Fruit fly (Drosophila melanogaster) whole organism, embryonic: Measurements from ENCODE around the gene CG42487.

Experiments
- Abd-B ChIP-seq: fragments of 200-800 bp; sonication (Bioruptor generic); optimal IDR thresholded peaks from 2 replicates; lab custom pipeline; 2018; ENCODE audit warnings: missing biosample characterization, mild to moderate bottlenecking, missing genetic modification characterization, moderate library complexity
- CG10267 ChIP-seq: fragments of 200-800 bp; sonication (Bioruptor generic); optimal IDR thresholded peaks from 2 replicates; lab custom pipeline; 2018; ENCODE audit warnings: missing biosample characterization, mild to moderate bottlenecking, missing genetic modification characterization, moderate library complexity
- CG12659 ChIP-seq: fragments of 200-800 bp; sonication (Bioruptor generic); optimal IDR thresholded peaks from 3 replicates; lab custom pipeline; 2017; ENCODE audit warnings: mild to moderate bottlenecking, missing biosample characterization, missing genetic modification reagents, missing genetic modification characterization
- CG12769 ChIP-seq: fragments of 200-800 bp; sonication (Bioruptor generic); optimal IDR thresholded peaks from 2 replicates; lab custom pipeline; 2019; ENCODE audit warnings: missing biosample characterization, mild to moderate bottlenecking, missing genetic modification characterization, moderate library complexity
- CG15269 ChIP-seq: fragments of 200-800 bp; sonication (Bioruptor generic); optimal IDR thresholded peaks from 2 replicates; lab custom pipeline; 2018; ENCODE audit warnings: missing biosample characterization, mild to moderate bottlenecking, missing genetic modification characterization, moderate library complexity
- CG15514 ChIP-seq: fragments of 200-800 bp; sonication (Bioruptor generic); optimal IDR thresholded peaks from 3 replicates; lab custom pipeline; 2017; ENCODE audit warnings: missing biosample characterization, missing genetic modification characterization, mild to moderate bottlenecking, moderate library complexity, missing genetic modification reagents
- CG17186 ChIP-seq: fragments of 200-800 bp; sonication (Bioruptor generic); optimal IDR thresholded peaks from 3 replicates; lab custom pipeline; 2017; ENCODE audit warnings: missing biosample characterization, missing genetic modification reagents, missing genetic modification characterization
- CG17829 ChIP-seq: fragments of 200-800 bp; optimal IDR thresholded peaks from 2 replicates; lab custom pipeline; 2019; ENCODE audit warnings: missing biosample characterization, mild to moderate bottlenecking, missing genetic modification characterization, moderate library complexity
- CG18764 ChIP-seq: fragments of 200-800 bp; sonication (Bioruptor generic); optimal IDR thresholded peaks from 3 replicates; lab custom pipeline; 2016; ENCODE audit warnings: missing biosample characterization, missing genetic modification characterization
- CG2120 ChIP-seq: fragments of 200-800 bp; sonication (Bioruptor generic); optimal IDR thresholded peaks from 3 replicates; lab custom pipeline; 2016; ENCODE audit warnings: missing biosample characterization, missing genetic modification characterization
- CG30403 ChIP-seq: fragments of 200-800 bp; sonication (Bioruptor generic); optimal IDR thresholded peaks from 3 replicates; lab custom pipeline; 2016; ENCODE audit warnings: missing biosample characterization, missing genetic modification characterization
- CG30431 ChIP-seq: fragments of 200-800 bp; sonication (Bioruptor generic); optimal IDR thresholded peaks from 2 replicates; lab custom pipeline; 2017; ENCODE audit warnings: missing biosample characterization, missing genetic modification characterization
- CG32532 ChIP-seq: fragments of 200-800 bp; sonication (Bioruptor generic); IDR thresholded peaks from 2 replicates; pipeline ENCODE4 v1.3.6; 2022; ENCODE audit warnings: missing biosample characterization, missing genetic modification characterization
- CG42726 ChIP-seq: fragments of 200-800 bp; sonication (Bioruptor generic); IDR thresholded peaks from 2 replicates; pipeline ENCODE4 v1.3.6; 2022; ENCODE audit warnings: missing biosample characterization, missing genetic modification characterization; ENCODE audit not compliant: partially characterized antibody
- CG5180 ChIP-seq: fragments of 200-800 bp; sonication (Bioruptor generic); optimal IDR thresholded peaks from 3 replicates; lab custom pipeline; 2017; ENCODE audit warnings: missing biosample characterization, missing genetic modification characterization, mild to moderate bottlenecking, moderate library complexity, missing genetic modification reagents
- CG7271 ChIP-seq: fragments of 200-800 bp; sonication (Bioruptor generic); optimal IDR thresholded peaks from 2 replicates; lab custom pipeline; 2018; ENCODE audit warnings: missing biosample characterization, mild to moderate bottlenecking, missing genetic modification characterization, moderate library complexity
- CG8281 ChIP-seq: fragments of 200-800 bp; sonication (Bioruptor generic); optimal IDR thresholded peaks from 2 replicates; lab custom pipeline; 2018; ENCODE audit warnings: missing biosample characterization, mild to moderate bottlenecking, missing genetic modification characterization, moderate library complexity
- CTCF ChIP-seq: fragments of 200-800 bp; sonication (Bioruptor generic); optimal IDR thresholded peaks from 2 replicates; lab custom pipeline; 2017; ENCODE audit warnings: missing biosample characterization, mild to moderate bottlenecking, missing genetic modification characterization, moderate library complexity
- E2f2 ChIP-seq: fragments of 200-800 bp; sonication (Bioruptor generic); IDR thresholded peaks from 2 replicates; pipeline ENCODE4 v1.3.6; 2022; ENCODE audit warnings: missing biosample characterization, missing genetic modification characterization
- Nf-YB ChIP-seq: fragments of 200-800 bp; sonication (Bioruptor generic); optimal IDR thresholded peaks from 3 replicates; lab custom pipeline; 2019; ENCODE audit warnings: missing biosample characterization, mild to moderate bottlenecking, missing genetic modification characterization, moderate library complexity
- Oli ChIP-seq: fragments of 200-800 bp; sonication (Bioruptor generic); optimal IDR thresholded peaks from 2 replicates; lab custom pipeline; 2018; ENCODE audit warnings: missing biosample characterization, mild to moderate bottlenecking, missing genetic modification characterization, moderate library complexity
- Trl ChIP-seq, 3 experiments: fragments of >200 bp in 2 of 3; fragments of 200-800 bp in 1 of 3; sonication (Bioruptor generic) in 1 of 3; optimal IDR thresholded peaks; 2 replicates in 1 of 3; 3 replicates in 2 of 3; lab custom pipeline; 2016 to 2017; ENCODE audit warnings: missing biosample characterization in 1 of 3, missing genetic modification characterization in 1 of 3
- Xrp1 ChIP-seq: fragments of 200-800 bp; sonication (Bioruptor generic); IDR thresholded peaks from 2 replicates; pipeline ENCODE4 v1.3.6; 2022; ENCODE audit warnings: missing biosample characterization, missing genetic modification characterization
- abd-A ChIP-seq: fragments of 200-800 bp; sonication (Bioruptor generic); optimal IDR thresholded peaks from 3 replicates; lab custom pipeline; 2019; ENCODE audit warnings: missing biosample characterization, mild to moderate bottlenecking, missing genetic modification characterization, moderate library complexity
- ato ChIP-seq: fragments of 200-800 bp; sonication (Bioruptor generic); IDR thresholded peaks from 2 replicates; pipeline ENCODE4 v1.3.6; 2022; ENCODE audit warnings: missing biosample characterization, missing genetic modification characterization; ENCODE audit not compliant: partially characterized antibody
- bab2 ChIP-seq: fragments of 200-800 bp; sonication (Bioruptor generic); optimal IDR thresholded peaks from 2 replicates; lab custom pipeline; 2016; ENCODE audit warnings: missing biosample characterization, missing genetic modification characterization
- bcd ChIP-seq: fragments of 200-800 bp; sonication (Bioruptor generic); optimal IDR thresholded peaks from 2 replicates; lab custom pipeline; 2017; ENCODE audit warnings: missing biosample characterization, mild to moderate bottlenecking, missing genetic modification characterization
- btn ChIP-seq: fragments of 200-800 bp; sonication (Bioruptor generic); optimal IDR thresholded peaks from 2 replicates; lab custom pipeline; 2016; ENCODE audit warnings: missing biosample characterization, missing genetic modification characterization
- cato ChIP-seq: fragments of 200-800 bp; sonication (Bioruptor generic); optimal IDR thresholded peaks from 2 replicates; lab custom pipeline; 2016; ENCODE audit warnings: missing biosample characterization, missing genetic modification characterization, borderline replicate concordance
- danr ChIP-seq: fragments of 200-800 bp; sonication (Bioruptor generic); IDR thresholded peaks from 2 replicates; pipeline ENCODE4 v1.3.6; 2022; ENCODE audit warnings: missing biosample characterization, missing genetic modification characterization
- dmrt11E ChIP-seq: fragments of 200-800 bp; sonication (Bioruptor generic); optimal IDR thresholded peaks from 3 replicates; lab custom pipeline; 2018; ENCODE audit warnings: missing biosample characterization, mild to moderate bottlenecking, missing genetic modification characterization, moderate library complexity
- dpn ChIP-seq, 2 experiments: fragments of 200-800 bp; sonication (Bioruptor generic); optimal IDR thresholded peaks; 3 replicates each; lab custom pipeline; 2016; ENCODE audit warnings: missing biosample characterization in 2 of 2, missing genetic modification characterization in 2 of 2
- gce ChIP-seq: fragments of 200-800 bp; sonication (Bioruptor generic); IDR thresholded peaks from 3 replicates; pipeline ENCODE4 v1.3.6; 2022; ENCODE audit warnings: missing biosample characterization, missing genetic modification characterization
- grn ChIP-seq: fragments of 200-800 bp; sonication (Bioruptor generic); optimal IDR thresholded peaks from 3 replicates; lab custom pipeline; 2017; ENCODE audit warnings: missing biosample characterization, missing genetic modification characterization
- hb ChIP-seq: fragments of 200-800 bp; sonication (Bioruptor generic); IDR thresholded peaks from 3 replicates; pipeline ENCODE4 v1.3.6; 2022; ENCODE audit warnings: missing biosample characterization, missing genetic modification characterization; ENCODE audit not compliant: partially characterized antibody
- jumu ChIP-seq: fragments of 200-800 bp; sonication (Bioruptor generic); optimal IDR thresholded peaks from 3 replicates; lab custom pipeline; 2016; ENCODE audit warnings: missing biosample characterization, missing genetic modification characterization
- klu ChIP-seq: fragments of 200-800 bp; sonication (Bioruptor generic); IDR thresholded peaks from 2 replicates; pipeline ENCODE4 v1.3.6; 2022; ENCODE audit warnings: missing biosample characterization, missing genetic modification characterization
- knrl ChIP-seq: fragments of 200-800 bp; sonication (Bioruptor generic); IDR thresholded peaks from 3 replicates; pipeline ENCODE4 v1.3.6; 2022; ENCODE audit warnings: missing biosample characterization, missing genetic modification characterization; ENCODE audit not compliant: partially characterized antibody
- nau ChIP-seq: fragments of 200-800 bp; sonication (Bioruptor generic); optimal IDR thresholded peaks from 3 replicates; lab custom pipeline; 2017; ENCODE audit warnings: missing biosample characterization, mild to moderate bottlenecking, missing genetic modification characterization, missing genetic modification reagents
- nerfin-2 ChIP-seq: fragments of 200-800 bp; sonication (Bioruptor generic); IDR thresholded peaks from 2 replicates; pipeline ENCODE4 v1.3.6; 2022; ENCODE audit warnings: missing biosample characterization, missing genetic modification characterization; ENCODE audit not compliant: partially characterized antibody
- nom ChIP-seq: fragments of 200-800 bp; sonication (Bioruptor generic); optimal IDR thresholded peaks from 2 replicates; lab custom pipeline; 2017; ENCODE audit warnings: missing biosample characterization, missing genetic modification characterization, mild to moderate bottlenecking, moderate library complexity, missing genetic modification reagents
- scrt ChIP-seq: fragments of 200-800 bp; sonication (Bioruptor generic); optimal IDR thresholded peaks from 2 replicates; lab custom pipeline; 2018; ENCODE audit warnings: missing biosample characterization, mild to moderate bottlenecking, missing genetic modification characterization, moderate library complexity
- shn ChIP-seq: fragments of 200-800 bp; sonication (Bioruptor generic); optimal IDR thresholded peaks from 3 replicates; lab custom pipeline; 2016; ENCODE audit warnings: missing biosample characterization, missing genetic modification characterization
- stwl ChIP-seq: fragments of 200-800 bp; sonication (Bioruptor generic); optimal IDR thresholded peaks from 3 replicates; lab custom pipeline; 2018; ENCODE audit warnings: missing biosample characterization, mild to moderate bottlenecking, missing genetic modification characterization, moderate library complexity
- tgo ChIP-seq: fragments of 200-800 bp; sonication (Bioruptor generic); IDR thresholded peaks from 3 replicates; pipeline ENCODE4 v1.3.6; 2022; ENCODE audit warnings: missing biosample characterization, missing genetic modification characterization
- tin ChIP-seq: fragments of 200-800 bp; sonication (Bioruptor generic); optimal IDR thresholded peaks from 3 replicates; lab custom pipeline; 2016; ENCODE audit warnings: missing biosample characterization, missing genetic modification characterization
- tll ChIP-seq, 2 experiments: fragments of 200-800 bp in 1 of 2; fragments of >200 bp in 1 of 2; sonication (Bioruptor generic) in 1 of 2; optimal IDR thresholded peaks; 2 replicates each; lab custom pipeline; 2017 to 2019; ENCODE audit warnings: missing biosample characterization in 2 of 2, missing genetic modification characterization in 2 of 2, mild to moderate bottlenecking in 1 of 2, moderate library complexity in 1 of 2
- usp ChIP-seq: fragments of >200 bp; optimal IDR thresholded peaks from 2 replicates; lab custom pipeline; 2017; ENCODE audit warnings: missing biosample characterization, missing genetic modification characterization
- wek ChIP-seq: fragments of 200-800 bp; sonication (Bioruptor generic); optimal IDR thresholded peaks from 3 replicates; lab custom pipeline; 2018; ENCODE audit warnings: missing biosample characterization, mild to moderate bottlenecking, missing genetic modification characterization, moderate library complexity
- wor ChIP-seq: fragments of 200-800 bp; sonication (Bioruptor generic); IDR thresholded peaks from 2 replicates; pipeline ENCODE4 v1.3.6; 2022; ENCODE audit warnings: missing biosample characterization, missing genetic modification characterization

Gene CG42487

DNA sequence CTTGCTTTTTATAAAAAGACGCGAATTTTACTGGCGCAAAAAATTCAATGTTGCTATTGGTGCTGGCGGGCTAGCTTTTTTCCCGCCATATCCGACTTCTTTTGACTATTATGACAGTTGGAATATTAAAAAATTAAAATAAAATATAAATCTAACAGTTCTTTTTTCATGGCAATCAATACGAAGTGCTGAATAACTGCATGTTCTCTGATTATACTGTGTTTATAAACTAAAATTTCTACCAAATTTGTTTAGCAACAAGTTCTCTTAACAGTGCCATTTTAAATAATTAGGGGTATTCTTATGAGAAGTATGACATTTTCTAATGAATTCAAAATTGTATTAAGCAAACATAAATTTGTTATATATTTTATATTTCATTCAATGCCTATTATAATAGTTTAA is 39.7 kb downstream of the CG42487 start, which contains the start of gene Boh1 (continued):
- TF ChIP-seq nom (GFP tag; lab: Kevin White, UChicago), result no peak
- TF ChIP-seq CG8281 (tag; lab: Kevin White, UChicago), result no peak
- TF ChIP-seq CG32532 (GFP tag; lab: Robert Waterston, UW), result no peak
- no peak for TF ChIP-seq shn (GFP tag; lab: Kevin White, UChicago)
- TF ChIP-seq CG17186 (GFP tag; lab: Kevin White, UChicago), result no peak
- TF ChIP-seq CG42726 (GFP tag; lab: Robert Waterston, UW), result no peak
- peak; percentile 39 for TF ChIP-seq CG12659
- peak; percentile 76 for TF ChIP-seq CG10267 (tag; lab: Kevin White, UChicago)
- TF ChIP-seq CG30431 (GFP tag; lab: Kevin White, UChicago), result no peak
- TF ChIP-seq tin (GFP tag; lab: Kevin White, UChicago), result no peak
- peak; percentile 21 for TF ChIP-seq scrt (GFP tag; lab: Kevin White, UChicago)
- peak in 1 of 2 experiments; percentile 9 for TF ChIP-seq dpn (GFP tag; optimal IDR thresholded peaks at IDR 0.05; lab: Kevin White, UChicago)
- TF ChIP-seq Trl (optimal IDR thresholded peaks at IDR 0.05; lab: Kevin White, UChicago), result no peak
- TF ChIP-seq Trl (GFP tag; optimal IDR thresholded peaks at IDR 0.05; lab: Kevin White, UChicago), result no peak
- no peak for TF ChIP-seq cato
- no peak for TF ChIP-seq grn
- TF ChIP-seq CTCF, result no peak
- TF ChIP-seq Abd-B (GFP tag; lab: Kevin White, UChicago), result peak; percentile 29
- no peak for TF ChIP-seq CG12769 (tag; lab: Kevin White, UChicago)
- peak; percentile 84 for TF ChIP-seq wek (GFP tag; lab: Kevin White, UChicago)
- TF ChIP-seq dmrt11E (tag; lab: Kevin White, UChicago), result peak; percentile 14
- no peak for TF ChIP-seq abd-A
- peak; percentile 37 for TF ChIP-seq CG30403
- peak; percentile 6 for TF ChIP-seq CG18764 (GFP tag; lab: Kevin White, UChicago)
- TF ChIP-seq danr, result no peak
- TF ChIP-seq gce (GFP tag; lab: Robert Waterston, UW), result no peak
- no peak for TF ChIP-seq btn (GFP tag; lab: Kevin White, UChicago)
- no peak for TF ChIP-seq ato
- no peak; the same call in 1 of the 2 replicates for TF ChIP-seq Xrp1 (GFP tag; lab: Robert Waterston, UW)
- peak; percentile 3 for TF ChIP-seq CG2120
- peak; percentile 45 for TF ChIP-seq CG15269 (tag; lab: Kevin White, UChicago)
- no peak for TF ChIP-seq wor (GFP tag; lab: Robert Waterston, UW)
- TF ChIP-seq bcd, result no peak
- no peak for TF ChIP-seq nau
- TF ChIP-seq nerfin-2 (GFP tag; lab: Robert Waterston, UW), result no peak
- peak; percentile 39 for TF ChIP-seq stwl (tag; lab: Kevin White, UChicago)
- TF ChIP-seq tll (GFP tag; optimal IDR thresholded peaks at IDR 0.05; lab: Kevin White, UChicago), result no peak
- no peak for TF ChIP-seq CG7271 (tag; lab: Kevin White, UChicago)
- no peak for TF ChIP-seq klu
- no peak for TF ChIP-seq CG5180 (GFP tag; lab: Kevin White, UChicago)
- TF ChIP-seq Nf-YB (GFP tag; lab: Kevin White, UChicago), result peak; percentile 15
- TF ChIP-seq bab2, result no peak
- TF ChIP-seq Oli (tag; lab: Kevin White, UChicago), result no peak
- TF ChIP-seq jumu (GFP tag; lab: Kevin White, UChicago), result no peak
- peak; percentile 28; the same call in 1 of the 2 replicates for TF ChIP-seq E2f2 (GFP tag; lab: Robert Waterston, UW)
- no peak for TF ChIP-seq knrl
- no peak for TF ChIP-seq hb
- TF ChIP-seq CG17829 (tag; lab: Kevin White, UChicago), result peak; percentile 70
- TF ChIP-seq CG15514, result peak; percentile 54
- TF ChIP-seq usp (GFP tag; lab: Kevin White, UChicago), result no peak
- TF ChIP-seq tgo (GFP tag; lab: Robert Waterston, UW), result peak; percentile 24; the same call in 1 of the 3 replicates
